Worm (Caenorhabditis elegans) whole organism, L3 larva: Measurements from ENCODE around the gene C18D11.3.

Experiments
- aly-2 ChIP-seq: fragments of 150-350 bp; optimal IDR thresholded peaks from 2 replicates; lab custom pipeline; 2014; ENCODE audit warnings: missing biosample characterization, missing genetic modification characterization
- ama-1 ChIP-seq: fragments of 150-350 bp; optimal IDR thresholded peaks from 2 replicates; lab custom pipeline; 2018
- daf-12 ChIP-seq: fragments of 150-350 bp; optimal IDR thresholded peaks from 2 replicates; lab custom pipeline; 2014; ENCODE audit warnings: missing biosample characterization, missing genetic modification reagents, missing genetic modification characterization
- nhr-28 ChIP-seq: fragments of 150-350 bp; optimal IDR thresholded peaks from 2 replicates; lab custom pipeline; 2014; ENCODE audit warnings: missing biosample characterization, missing genetic modification characterization
- snpc-4 ChIP-seq: fragments of 150-350 bp; optimal IDR thresholded peaks from 2 replicates; lab custom pipeline; 2014; ENCODE audit warnings: missing biosample characterization, missing genetic modification characterization

- no peak for TF ChIP-seq nhr-28 (tag; lab: Kevin White, UChicago)
- TF ChIP-seq daf-12 (tag; lab: Kevin White, UChicago): no peak
- no peak for TF ChIP-seq aly-2
- TF ChIP-seq ama-1 (lab: Kevin White, UChicago): no peak
- peak; percentile 85 for TF ChIP-seq snpc-4 (tag; lab: Kevin White, UChicago)
Measured at ce11 chrIII:11825654-11826053, 2.4 kb downstream of the C18D11.3 start.
